Fruit fly (Drosophila melanogaster): ENCODE measurements around the gene mamo.

Gene mamo

dm6 chrX:13815526-13816173 lies 174.7 kb downstream of the mamo start (continued):
- TF ChIP-seq CG9932 (GFP tag; IDR thresholded peaks at IDR 0.05) (no peak), Bgb (GFP tag; IDR thresholded peaks at IDR 0.05; ENCODE audit: partially characterized antibody) (no peak), CG31224 (GFP tag; IDR thresholded peaks at IDR 0.05) (no peak), Doc2 (GFP tag; IDR thresholded peaks at IDR 0.05) (no peak), CG12155 (GFP tag; optimal IDR thresholded peaks at IDR 0.05) (peak; percentile 12), lov (optimal IDR thresholded peaks at IDR 0.05) (no peak), lov (GFP tag; IDR thresholded peaks at IDR 0.05) (no peak), Camta (GFP tag; optimal IDR thresholded peaks at IDR 0.05) (peak; percentile 80), CG3065 (GFP tag; optimal IDR thresholded peaks at IDR 0.05) (no peak), Aef1 (GFP tag; IDR thresholded peaks at IDR 0.05) (no peak; the same call in 2 of the 3 replicates), eve (GFP tag; optimal IDR thresholded peaks at IDR 0.05) (no peak), CG18599 (GFP tag; optimal IDR thresholded peaks at IDR 0.05) (peak; percentile 60), z (GFP tag; IDR thresholded peaks at IDR 0.05) (no peak), C15 (GFP tag; IDR thresholded peaks at IDR 0.05) (no peak), Usf (GFP tag; optimal IDR thresholded peaks at IDR 0.05) (peak; percentile 38), CG10274 (GFP tag; optimal IDR thresholded peaks at IDR 0.05) (peak; percentile 48), disco-r (GFP tag; optimal IDR thresholded peaks at IDR 0.05) (no peak), CG4404 (GFP tag; IDR thresholded peaks at IDR 0.05) (peak; percentile 33; the same call in 1 of the 2 replicates), Hr78 (GFP tag; optimal IDR thresholded peaks at IDR 0.05) (peak in 1 of 2 experiments; percentile 34), bbx (GFP tag; IDR thresholded peaks at IDR 0.05; ENCODE audit: partially characterized antibody) (no peak), twi (tag; optimal IDR thresholded peaks at IDR 0.05) (peak; percentile 29), CG7357 (GFP tag; IDR thresholded peaks at IDR 0.05) (peak; percentile 71; the same call in 2 of the 3 replicates), CG18619 (GFP tag; optimal IDR thresholded peaks at IDR 0.05) (peak; percentile 56), Sin3A (optimal IDR thresholded peaks at IDR 0.05) (no peak), CG12219 (GFP tag; optimal IDR thresholded peaks at IDR 0.05) (peak; percentile 60), Dad (GFP tag; optimal IDR thresholded peaks at IDR 0.05) (peak; percentile 36), CG10147 (GFP tag; optimal IDR thresholded peaks at IDR 0.05) (peak; percentile 35), CG9727 (GFP tag; optimal IDR thresholded peaks at IDR 0.05) (peak; percentile 60), Hr39 (optimal IDR thresholded peaks at IDR 0.05) (no peak), so (GFP tag; IDR thresholded peaks at IDR 0.05) (peak; percentile 72), hb (GFP tag; IDR thresholded peaks at IDR 0.05; ENCODE audit: partially characterized antibody) (no peak), scrt (GFP tag; optimal IDR thresholded peaks at IDR 0.05) (peak; percentile 20), NFAT (GFP tag; IDR thresholded peaks at IDR 0.05) (no peak), Eip74EF (GFP tag; optimal IDR thresholded peaks at IDR 0.05) (peak in 1 of 2 experiments; percentile 73), gt (GFP tag; IDR thresholded peaks at IDR 0.05) (no peak), CG15269 (tag; optimal IDR thresholded peaks at IDR 0.05) (peak; percentile 73), CG6765 (GFP tag; optimal IDR thresholded peaks at IDR 0.05) (peak; percentile 13), Dfd (GFP tag; optimal IDR thresholded peaks at IDR 0.05) (no peak), CG4360 (GFP tag; IDR thresholded peaks at IDR 0.05) (no peak), p53 (GFP tag; optimal IDR thresholded peaks at IDR 0.05) (no peak), CG17912 (GFP tag; optimal IDR thresholded peaks at IDR 0.05) (no peak), CG2116 (GFP tag; optimal IDR thresholded peaks at IDR 0.05) (peak; percentile 16), CG3838 (GFP tag; optimal IDR thresholded peaks at IDR 0.05) (no peak), CG1603 (tag; optimal IDR thresholded peaks at IDR 0.05) (peak; percentile 25), yki (optimal IDR thresholded peaks at IDR 0.05) (no peak), ci (GFP tag; IDR thresholded peaks at IDR 0.05) (0 out of 3 replicates have a peak, but pooled peaks have one; percentile 8), sob (GFP tag; IDR thresholded peaks at IDR 0.05) (0 out of 2 replicates have a peak, but pooled peaks have one; percentile 37), CG33213 (GFP tag; optimal IDR thresholded peaks at IDR 0.05) (no peak), CG17802 (tag; optimal IDR thresholded peaks at IDR 0.05) (peak; percentile 4), tup (GFP tag; optimal IDR thresholded peaks at IDR 0.05) (no peak), chm (GFP tag; IDR thresholded peaks at IDR 0.05) (no peak)

Data from whole organism, embryonic.